Fruit fly (Drosophila melanogaster): ENCODE results near the gene CG4374.

CG4374 gene

DNA sequence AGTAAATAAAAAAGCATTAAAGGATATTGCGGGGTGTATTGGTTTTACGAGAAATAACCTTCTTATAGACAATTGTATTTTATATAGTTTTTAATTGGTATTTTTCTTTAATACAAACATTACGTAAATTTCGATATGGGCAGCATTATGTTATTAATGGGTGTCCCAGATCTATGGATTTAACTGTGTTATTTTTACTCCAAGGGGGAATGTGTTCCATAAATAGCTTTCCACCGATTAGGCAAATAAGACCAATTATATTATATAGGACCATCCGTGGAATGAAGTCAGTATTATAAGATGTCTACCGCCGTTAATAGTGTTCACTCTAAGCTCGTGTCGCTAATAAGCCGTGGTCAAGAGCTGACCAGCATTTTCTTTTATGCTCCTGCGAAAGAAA is 11.5 kb upstream of the CG4374 start, which contains the start of gene Ir94g:
Gene Ir94g (plus strand): TSS at position 301 of the 400 bp plus-strand sequence.
- no peak for TF ChIP-seq woc (GFP tag; optimal IDR thresholded peaks at IDR 0.05)
- no peak for TF ChIP-seq Mio (GFP tag; optimal IDR thresholded peaks at IDR 0.05)
- no peak for TF ChIP-seq fru (GFP tag; optimal IDR thresholded peaks at IDR 0.05)
- no peak for TF ChIP-seq Hr83 (GFP tag; optimal IDR thresholded peaks at IDR 0.05; ENCODE audit: poor library complexity, severe bottlenecking)
- TF ChIP-seq tai (GFP tag; optimal IDR thresholded peaks at IDR 0.05): no peak
- TF ChIP-seq GATAd (GFP tag; optimal IDR thresholded peaks at IDR 0.05): no peak
- no peak for TF ChIP-seq usp (GFP tag; optimal IDR thresholded peaks at IDR 0.05)
- no peak for TF ChIP-seq psq (GFP tag; optimal IDR thresholded peaks at IDR 0.05)
- no peak for TF ChIP-seq dsf (GFP tag; optimal IDR thresholded peaks at IDR 0.05; ENCODE audit: borderline replicate concordance)
- TF ChIP-seq ey (GFP tag; optimal IDR thresholded peaks at IDR 0.05): no peak
- TF ChIP-seq Jra (GFP tag; optimal IDR thresholded peaks at IDR 0.05): no peak
- no peak for TF ChIP-seq lola (GFP tag; optimal IDR thresholded peaks at IDR 0.05)

DNA sequence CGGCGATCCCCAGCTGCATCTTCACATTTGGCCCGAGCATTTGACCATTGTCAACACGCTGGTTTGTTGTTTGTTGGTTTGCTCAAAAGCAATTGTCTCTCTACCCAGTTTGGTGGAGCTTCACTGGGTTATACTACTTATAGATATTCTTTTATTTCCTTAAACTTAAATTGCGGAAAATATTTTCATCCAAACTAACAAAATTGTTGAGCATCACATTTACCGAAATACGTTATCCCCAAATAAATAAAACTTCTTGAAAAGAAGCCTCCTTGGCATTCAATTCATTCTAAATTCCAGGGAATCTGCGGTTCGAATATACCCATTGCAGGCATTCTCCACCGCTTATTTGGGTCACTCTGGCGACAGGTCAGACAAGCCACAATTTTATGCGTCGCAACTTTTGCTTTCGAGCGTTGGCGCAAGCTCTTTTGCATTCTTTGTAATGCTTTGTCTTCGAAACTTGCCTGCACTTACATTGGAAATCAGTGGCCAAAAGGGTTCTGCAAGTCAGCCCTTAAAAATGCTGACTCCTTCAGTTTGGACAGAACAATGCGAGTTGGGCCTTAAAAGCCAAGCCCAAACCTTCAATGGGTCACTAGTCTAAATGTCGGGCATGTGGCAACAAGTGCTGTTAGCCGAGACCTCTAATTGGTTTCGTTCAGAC is 9.3 kb upstream of the CG4374 start, which contains the start of gene Ir94f:
Gene Ir94f (plus strand): TSS at position 617 of the 667 bp plus-strand sequence.
- TF ChIP-seq jim (GFP tag; optimal IDR thresholded peaks at IDR 0.05): no peak
- no peak for TF ChIP-seq ey (GFP tag; optimal IDR thresholded peaks at IDR 0.05)
- no peak for TF ChIP-seq dmrt93B (GFP tag; optimal IDR thresholded peaks at IDR 0.05)
- no peak for TF ChIP-seq Hr78 (GFP tag; optimal IDR thresholded peaks at IDR 0.05)
- TF ChIP-seq dl (GFP tag; optimal IDR thresholded peaks at IDR 0.05; ENCODE audit: insufficient read depth in 1 of 2, partially characterized antibody in 2 of 2): no peak
- no peak for TF ChIP-seq br (GFP tag; optimal IDR thresholded peaks at IDR 0.05)
- no peak for TF ChIP-seq CG9705 (GFP tag; optimal IDR thresholded peaks at IDR 0.05)
- TF ChIP-seq Vsx2 (GFP tag; optimal IDR thresholded peaks at IDR 0.05; ENCODE audit: partially characterized antibody): no peak
- TF ChIP-seq foxo (GFP tag; optimal IDR thresholded peaks at IDR 0.05): no peak
- no peak for TF ChIP-seq Hr83 (GFP tag; optimal IDR thresholded peaks at IDR 0.05; ENCODE audit: poor library complexity, severe bottlenecking)
- no peak for TF ChIP-seq Jra (GFP tag; optimal IDR thresholded peaks at IDR 0.05)
- no peak for TF ChIP-seq pan (optimal IDR thresholded peaks at IDR 0.05)
- no peak for TF ChIP-seq tai (GFP tag; optimal IDR thresholded peaks at IDR 0.05)
- TF ChIP-seq Abd-B (GFP tag; optimal IDR thresholded peaks at IDR 0.05): no peak
- no peak for TF ChIP-seq rgr (GFP tag; optimal IDR thresholded peaks at IDR 0.05)
- no peak for TF ChIP-seq sage (GFP tag; optimal IDR thresholded peaks at IDR 0.05)
- no peak for TF ChIP-seq Myc (optimal IDR thresholded peaks at IDR 0.05)
- no peak for TF ChIP-seq dsf (GFP tag; optimal IDR thresholded peaks at IDR 0.05; ENCODE audit: borderline replicate concordance)
- TF ChIP-seq OdsH (GFP tag; optimal IDR thresholded peaks at IDR 0.05): no peak

DNA sequence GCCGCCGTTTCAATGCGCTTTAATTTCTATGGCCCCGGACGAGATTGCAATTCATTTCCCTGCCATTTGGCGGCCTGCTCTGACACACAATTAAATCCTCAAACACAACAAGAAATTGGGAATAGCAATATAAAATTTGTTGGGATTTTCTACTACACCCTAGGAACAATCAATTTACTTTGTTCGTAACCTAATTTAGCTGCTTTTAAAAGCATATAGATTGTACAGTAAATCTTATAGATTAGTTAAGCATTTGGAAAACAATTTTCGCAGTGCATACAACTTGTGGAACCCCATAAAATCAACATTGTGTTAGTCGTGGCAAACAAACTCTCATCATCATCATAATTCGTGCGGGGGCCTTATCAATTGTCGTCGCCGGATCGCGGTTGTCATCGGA is 4.0 kb upstream of the CG4374 start:
- TF ChIP-seq ey (GFP tag; optimal IDR thresholded peaks at IDR 0.05): no peak
- no peak for TF ChIP-seq brk (GFP tag; optimal IDR thresholded peaks at IDR 0.05)
- no peak for TF ChIP-seq h (GFP tag; optimal IDR thresholded peaks at IDR 0.05)
- no peak for TF ChIP-seq jim (GFP tag; optimal IDR thresholded peaks at IDR 0.05)
- no peak for TF ChIP-seq dl (GFP tag; optimal IDR thresholded peaks at IDR 0.05; ENCODE audit: insufficient read depth in 1 of 2, partially characterized antibody in 2 of 2)
- TF ChIP-seq OdsH (GFP tag; optimal IDR thresholded peaks at IDR 0.05): no peak
- TF ChIP-seq rgr (GFP tag; optimal IDR thresholded peaks at IDR 0.05): no peak
- TF ChIP-seq sv (GFP tag; optimal IDR thresholded peaks at IDR 0.05): no peak
- TF ChIP-seq Dfd (GFP tag; optimal IDR thresholded peaks at IDR 0.05): no peak
- TF ChIP-seq HLH106 (tag; optimal IDR thresholded peaks at IDR 0.05): no peak
- TF ChIP-seq fru (GFP tag; optimal IDR thresholded peaks at IDR 0.05): no peak

DNA sequence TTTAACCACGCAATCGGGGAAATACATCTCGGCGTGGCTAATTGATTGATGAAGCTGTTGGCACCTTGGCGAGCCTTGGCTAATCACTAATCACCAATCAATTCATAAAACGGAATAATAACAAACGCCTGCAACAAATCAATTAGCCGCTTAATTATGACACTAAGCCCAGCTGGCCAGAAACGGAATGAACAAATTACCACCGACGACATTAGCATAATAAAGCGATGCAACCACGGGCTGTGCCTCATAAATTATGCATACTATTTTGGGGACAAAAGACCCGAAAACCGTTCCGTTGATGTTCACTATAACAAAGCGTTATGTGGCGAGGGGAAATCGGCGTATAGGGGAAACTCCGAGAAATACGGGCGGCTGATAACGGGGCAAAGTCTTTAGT is 11.4 kb downstream of the CG4374 start:
- TF ChIP-seq Dfd (GFP tag; optimal IDR thresholded peaks at IDR 0.05) (no peak), woc (GFP tag; optimal IDR thresholded peaks at IDR 0.05) (no peak), Sp1 (GFP tag; optimal IDR thresholded peaks at IDR 0.05) (no peak), sv (GFP tag; optimal IDR thresholded peaks at IDR 0.05) (no peak), Abd-B (GFP tag; optimal IDR thresholded peaks at IDR 0.05) (no peak)

DNA sequence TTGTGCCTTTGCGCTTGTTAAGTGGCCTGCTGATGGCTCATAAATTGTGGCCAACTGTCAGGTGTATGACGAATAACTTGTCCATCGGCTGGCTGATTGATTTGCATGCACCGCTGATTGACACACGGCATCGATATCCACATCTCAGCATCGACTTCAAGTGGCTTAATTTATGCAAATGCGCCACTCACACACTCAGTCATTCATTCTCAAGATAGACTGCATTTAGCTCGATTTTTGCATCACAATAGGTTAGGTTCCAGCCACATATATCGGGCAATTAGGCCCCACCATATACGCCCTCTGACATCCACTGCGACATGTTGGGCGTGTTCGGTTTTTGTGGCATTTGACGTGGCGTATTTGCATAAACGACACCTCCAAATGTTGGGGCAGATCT is 16.2 kb downstream of the CG4374 start:
- TF ChIP-seq br (GFP tag; optimal IDR thresholded peaks at IDR 0.05): no peak
- TF ChIP-seq sage (GFP tag; optimal IDR thresholded peaks at IDR 0.05): no peak
- no peak for TF ChIP-seq rgr (GFP tag; optimal IDR thresholded peaks at IDR 0.05)
- TF ChIP-seq foxo (GFP tag; optimal IDR thresholded peaks at IDR 0.05): no peak
- TF ChIP-seq dsf (GFP tag; optimal IDR thresholded peaks at IDR 0.05; ENCODE audit: borderline replicate concordance): no peak
- no peak for TF ChIP-seq brk (GFP tag; optimal IDR thresholded peaks at IDR 0.05)
- TF ChIP-seq Hr78 (GFP tag; optimal IDR thresholded peaks at IDR 0.05): no peak
- TF ChIP-seq Sp1 (GFP tag; optimal IDR thresholded peaks at IDR 0.05): no peak
- no peak for TF ChIP-seq OdsH (GFP tag; optimal IDR thresholded peaks at IDR 0.05)
- TF ChIP-seq CG32264 (GFP tag; optimal IDR thresholded peaks at IDR 0.05): no peak
- no peak for TF ChIP-seq h (GFP tag; optimal IDR thresholded peaks at IDR 0.05)
- no peak for TF ChIP-seq CG9705 (GFP tag; optimal IDR thresholded peaks at IDR 0.05)
- no peak for TF ChIP-seq jim (GFP tag; optimal IDR thresholded peaks at IDR 0.05)
- no peak for TF ChIP-seq Dfd (GFP tag; optimal IDR thresholded peaks at IDR 0.05)
- TF ChIP-seq Myc (optimal IDR thresholded peaks at IDR 0.05): no peak
- no peak for TF ChIP-seq dmrt93B (GFP tag; optimal IDR thresholded peaks at IDR 0.05)
- no peak for TF ChIP-seq Abd-B (GFP tag; optimal IDR thresholded peaks at IDR 0.05)
- TF ChIP-seq usp (GFP tag; optimal IDR thresholded peaks at IDR 0.05): no peak
- no peak for TF ChIP-seq woc (GFP tag; optimal IDR thresholded peaks at IDR 0.05)
- no peak for TF ChIP-seq psq (GFP tag; optimal IDR thresholded peaks at IDR 0.05)

Data from whole organism, wandering third instar larva.